Worm (Caenorhabditis elegans): ENCODE results near the gene unc-31.
A peak's percentile ranks its signal among the peaks of the same experiment; 100 is the strongest.

Gene unc-31

ce11 chrIV:12825304-12825703 is 51.6 kb downstream of the unc-31 start, which contains the start of gene M02B1.4 (continued):
- no peak for TF ChIP-seq ama-1 (optimal IDR thresholded peaks at IDR 0.05)
- no peak for TF ChIP-seq ama-1 (GFP tag; optimal IDR thresholded peaks at IDR 0.05)

DNA sequence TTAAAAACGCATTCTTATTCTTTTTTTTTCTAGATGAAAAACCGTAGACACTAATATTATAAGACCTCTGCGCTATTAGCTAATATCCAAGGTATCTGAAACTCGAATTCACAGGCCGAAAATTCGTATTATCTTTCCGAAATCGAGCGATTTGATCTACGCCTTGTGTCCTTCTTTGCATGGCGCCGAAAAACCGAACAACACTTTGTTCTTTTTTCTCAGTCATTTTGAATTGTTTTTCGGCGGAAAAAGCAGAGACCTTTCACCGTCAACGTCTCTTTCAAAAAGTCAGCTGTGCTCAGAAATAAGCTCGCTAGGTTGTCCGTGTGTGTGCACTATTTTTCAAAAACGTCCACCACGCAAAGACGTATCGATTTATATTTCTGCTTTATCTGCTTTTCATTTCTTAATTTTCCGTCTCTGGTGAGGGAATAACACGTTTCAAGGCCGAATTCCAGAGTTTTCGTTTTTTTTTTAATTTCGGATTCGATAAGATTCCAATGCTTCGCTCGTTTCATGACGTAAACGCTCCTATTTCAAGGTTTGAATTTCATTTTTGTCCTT is 57.2 kb downstream of the unc-31 start:
- TF ChIP-seq hmg-1.2 (GFP tag; IDR thresholded peaks at IDR 0.05) = 0 out of 2 replicates have a peak, but pooled peaks have one; percentile 8
- TF ChIP-seq madf-6 (GFP tag; IDR thresholded peaks at IDR 0.05) = peak; percentile 61
- 0 out of 2 replicates have a peak, but pooled peaks have one; percentile 16 for TF ChIP-seq ztf-25 (GFP tag; IDR thresholded peaks at IDR 0.05)
- TF ChIP-seq tlf-1 (GFP tag; optimal IDR thresholded peaks at IDR 0.05) = no peak
- no peak for TF ChIP-seq repo-1 (tag; optimal IDR thresholded peaks at IDR 0.05)
- TF ChIP-seq zim-3 (tag; optimal IDR thresholded peaks at IDR 0.05) = no peak
- peak; percentile 68 for TF ChIP-seq efl-1 (GFP tag; optimal IDR thresholded peaks at IDR 0.05)
- TF ChIP-seq B0019.2 (GFP tag; conservative IDR thresholded peaks at IDR 0.05) = no peak
- no peak for TF ChIP-seq sea-2 (GFP tag; IDR thresholded peaks at IDR 0.05)
- TF ChIP-seq snpc-3.4 (tag; optimal IDR thresholded peaks at IDR 0.05) = peak; percentile 0
- no peak for TF ChIP-seq tbx-9 (tag; optimal IDR thresholded peaks at IDR 0.05; ENCODE audit: borderline replicate concordance)
- TF ChIP-seq ccch-3 (GFP tag; optimal IDR thresholded peaks at IDR 0.05) = no peak

DNA sequence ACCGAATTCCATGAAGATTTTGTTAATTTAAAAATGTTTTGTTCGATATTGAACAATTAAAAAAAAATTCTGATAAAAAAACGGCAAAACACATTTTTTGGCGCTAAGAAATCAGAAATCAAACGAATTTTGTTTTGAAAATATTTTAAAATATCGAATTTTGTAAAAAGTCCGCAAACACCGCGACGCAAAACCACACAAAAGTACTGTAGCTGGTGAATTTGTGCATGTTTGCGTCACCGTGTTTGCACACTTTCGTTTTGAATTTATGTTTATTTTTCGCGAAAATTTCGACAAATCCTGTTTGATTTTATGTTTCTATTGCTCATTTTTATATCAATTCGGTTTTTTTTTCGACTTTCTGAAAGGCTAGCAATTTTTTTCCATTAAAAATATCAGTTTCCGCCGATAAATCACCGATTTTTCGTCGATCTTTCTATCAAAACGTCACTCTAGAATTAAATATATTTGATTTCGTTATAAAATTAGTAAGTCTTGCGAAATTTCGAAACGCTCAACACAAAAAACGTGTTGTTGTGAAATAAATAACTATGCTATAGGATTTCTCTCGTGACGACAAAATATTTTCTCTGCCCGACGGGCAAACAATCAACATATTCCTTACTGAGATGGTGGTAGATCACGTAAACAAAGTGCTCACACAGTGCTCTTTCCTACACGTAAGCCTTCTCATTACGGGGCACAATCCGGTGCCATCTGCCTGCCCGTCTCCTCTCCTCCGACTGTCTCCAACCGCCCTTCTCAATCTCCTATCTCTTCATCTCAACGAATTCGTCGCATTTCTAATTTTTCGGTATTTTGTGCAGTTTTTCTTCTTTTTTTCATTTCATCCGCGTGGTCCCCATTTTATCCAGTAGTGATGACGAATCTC is 58.2 kb downstream of the unc-31 start:
- TF ChIP-seq dpl-1 (GFP tag; optimal IDR thresholded peaks at IDR 0.05) = peak; percentile 31
- no peak for TF ChIP-seq die-1 (tag; optimal IDR thresholded peaks at IDR 0.05)
- TF ChIP-seq B0336.3 (GFP tag; IDR thresholded peaks at IDR 0.05) = peak; percentile 43; the same call in 1 of the 2 replicates
- no peak for TF ChIP-seq bed-2 (GFP tag; IDR thresholded peaks at IDR 0.05)
- no peak for TF ChIP-seq F39B2.1 (GFP tag; IDR thresholded peaks at IDR 0.05)
- no peak for TF ChIP-seq ekl-4 (GFP tag; IDR thresholded peaks at IDR 0.05)
- no peak for TF ChIP-seq ztf-25 (GFP tag; IDR thresholded peaks at IDR 0.05)
- peak; percentile 76 for TF ChIP-seq ceh-91 (GFP tag; IDR thresholded peaks at IDR 0.05)
- TF ChIP-seq ccch-3 (GFP tag; optimal IDR thresholded peaks at IDR 0.05) = no peak
- TF ChIP-seq snpc-3.4 (tag; optimal IDR thresholded peaks at IDR 0.05) = peak; percentile 83
- TF ChIP-seq snpc-1.1 (tag; optimal IDR thresholded peaks at IDR 0.05; ENCODE audit: insufficient read depth) = peak; percentile 71
- peak; percentile 72 for TF ChIP-seq efl-1 (GFP tag; optimal IDR thresholded peaks at IDR 0.05)
- TF ChIP-seq hmg-1.2 (GFP tag; IDR thresholded peaks at IDR 0.05) = peak; percentile 20; the same call in 1 of the 2 replicates
- no peak for TF ChIP-seq gei-17 (GFP tag; optimal IDR thresholded peaks at IDR 0.05)
- TF ChIP-seq rcor-1 (GFP tag; IDR thresholded peaks at IDR 0.05) = 0 out of 2 replicates have a peak, but pooled peaks have one; percentile 32
- peak; percentile 81 for TF ChIP-seq lin-54 (GFP tag; optimal IDR thresholded peaks at IDR 0.05)
- TF ChIP-seq D2030.7 (GFP tag; IDR thresholded peaks at IDR 0.05) = peak; percentile 73
- no peak for TF ChIP-seq rec-8 (tag; optimal IDR thresholded peaks at IDR 0.05)
- TF ChIP-seq ets-4 (GFP tag; optimal IDR thresholded peaks at IDR 0.05) = no peak
- TF ChIP-seq cebp-1 (GFP tag; IDR thresholded peaks at IDR 0.05) = 0 out of 2 replicates have a peak, but pooled peaks have one; percentile 16
- TF ChIP-seq cebp-1 (tag; optimal IDR thresholded peaks at IDR 0.05) = peak; percentile 90
- TF ChIP-seq chd-7 (tag; optimal IDR thresholded peaks at IDR 0.05) = no peak
- TF ChIP-seq F55B11.4 (tag; optimal IDR thresholded peaks at IDR 0.05; ENCODE audit: borderline replicate concordance, insufficient read depth) = no peak
- no peak for TF ChIP-seq lir-1 (GFP tag; conservative IDR thresholded peaks at IDR 0.05)
- no peak for TF ChIP-seq T07F8.4 (tag; optimal IDR thresholded peaks at IDR 0.05)
- no peak for TF ChIP-seq lin-35 (GFP tag; optimal IDR thresholded peaks at IDR 0.05)
- no peak for TF ChIP-seq sea-2 (GFP tag; IDR thresholded peaks at IDR 0.05)
- peak; percentile 54 for TF ChIP-seq dox-1 (GFP tag; IDR thresholded peaks at IDR 0.05)
- no peak for TF ChIP-seq lag-1 (GFP tag; IDR thresholded peaks at IDR 0.05)
- TF ChIP-seq snpc-4 (GFP tag; optimal IDR thresholded peaks at IDR 0.05) = peak; percentile 10
- TF ChIP-seq snpc-4 (tag; optimal IDR thresholded peaks at IDR 0.05) = peak in 3 of 4 experiments; percentile 49 to 80 (median 68)
- no peak for TF ChIP-seq F10E7.11 (tag; optimal IDR thresholded peaks at IDR 0.05)
- TF ChIP-seq F23B12.7 (tag; optimal IDR thresholded peaks at IDR 0.05; ENCODE audit: insufficient read depth) = peak; percentile 20

All from whole organism, young adult.